Worm (Caenorhabditis elegans): ENCODE measurements around the gene srh-10.

ce11 chrV:6112823-6113222, 45.9 kb upstream of the srh-10 start, which contains the start of gene F17A9.5:
- TF ChIP-seq rnt-1 (tag; optimal IDR thresholded peaks at IDR 0.05) (no peak), zip-4 (GFP tag; optimal IDR thresholded peaks at IDR 0.05) (no peak), C16A3.4 (tag; optimal IDR thresholded peaks at IDR 0.05) (no peak), nhr-76 (tag; optimal IDR thresholded peaks at IDR 0.05) (no peak)

Data from whole organism, L1 larva.